Fruit fly (Drosophila melanogaster) whole organism, embryonic: Measurements from ENCODE around the gene eIF2Bepsilon.

Experiments
- Antp ChIP-seq: fragments of 200-800 bp; sonication (Bioruptor generic); optimal IDR thresholded peaks from 3 replicates; lab custom pipeline; 2016; ENCODE audit warnings: missing biosample characterization, missing genetic modification characterization
- Awh ChIP-seq: fragments of 200-800 bp; sonication (Bioruptor generic); IDR thresholded peaks from 2 replicates; pipeline ENCODE4, ENCODE4 v1.3.6; 2022; ENCODE audit warnings: missing biosample characterization, missing genetic modification characterization
- CG14050 ChIP-seq: fragments of 200-800 bp; sonication (Bioruptor generic); IDR thresholded peaks from 3 replicates; pipeline ENCODE4 v1.3.6; 2022; ENCODE audit warnings: missing biosample characterization, missing genetic modification characterization
- CG14667 ChIP-seq: fragments of 200-800 bp; sonication (Bioruptor generic); IDR thresholded peaks from 2 replicates; pipeline ENCODE4 v1.3.6; 2022; ENCODE audit warnings: missing biosample characterization, missing genetic modification characterization
- CG14965 ChIP-seq: fragments of 200-800 bp; sonication (Bioruptor generic); optimal IDR thresholded peaks from 2 replicates; lab custom pipeline; 2016; ENCODE audit warnings: missing biosample characterization, missing genetic modification characterization, borderline replicate concordance
- CG15011 ChIP-seq: fragments of 200-800 bp; sonication (Bioruptor generic); optimal IDR thresholded peaks from 3 replicates; lab custom pipeline; 2018; ENCODE audit warnings: missing biosample characterization, mild to moderate bottlenecking, missing genetic modification characterization
- CG17328 ChIP-seq: fragments of 200-800 bp; sonication (Bioruptor generic); IDR thresholded peaks from 2 replicates; pipeline ENCODE4 v1.3.6; 2022; ENCODE audit warnings: missing biosample characterization, missing genetic modification characterization
- CG32532 ChIP-seq: fragments of 200-800 bp; sonication (Bioruptor generic); IDR thresholded peaks from 2 replicates; pipeline ENCODE4 v1.3.6; 2022; ENCODE audit warnings: missing biosample characterization, missing genetic modification characterization
- CG34376 ChIP-seq: fragments of 200-800 bp; sonication (Bioruptor generic); optimal IDR thresholded peaks from 2 replicates; lab custom pipeline; 2018; ENCODE audit warnings: missing biosample characterization, mild to moderate bottlenecking, missing genetic modification characterization
- CG34422 ChIP-seq: fragments of 200-800 bp; sonication (Bioruptor generic); IDR thresholded peaks from 3 replicates; pipeline ENCODE4 v1.3.6; 2022; ENCODE audit warnings: missing biosample characterization, missing genetic modification characterization
- CG3838 ChIP-seq: fragments of 200-800 bp; sonication (Bioruptor generic); optimal IDR thresholded peaks from 3 replicates; lab custom pipeline; 2016; ENCODE audit warnings: missing biosample characterization, missing genetic modification characterization
- CG4424 ChIP-seq: fragments of 200-800 bp; sonication (Bioruptor generic); optimal IDR thresholded peaks from 3 replicates; lab custom pipeline; 2016; ENCODE audit warnings: missing biosample characterization, missing genetic modification characterization
- CG5953 ChIP-seq: fragments of 200-800 bp; sonication (Bioruptor generic); IDR thresholded peaks from 2 replicates; pipeline ENCODE4 v1.3.6; 2022; ENCODE audit warnings: missing biosample characterization, missing genetic modification characterization
- CG7357 ChIP-seq: fragments of 200-800 bp; sonication (Bioruptor generic); IDR thresholded peaks from 3 replicates; pipeline ENCODE4 v1.3.6; 2022; ENCODE audit warnings: missing biosample characterization, missing genetic modification characterization
- CG8089 ChIP-seq: fragments of 200-800 bp; sonication (Bioruptor generic); optimal IDR thresholded peaks from 3 replicates; lab custom pipeline; 2016; ENCODE audit warnings: missing biosample characterization, missing genetic modification characterization
- CG8359 ChIP-seq: fragments of 200-800 bp; sonication (Bioruptor generic); optimal IDR thresholded peaks from 2 replicates; lab custom pipeline; 2017; ENCODE audit warnings: missing biosample characterization, mild to moderate bottlenecking, missing genetic modification characterization, borderline replicate concordance
- CG9215 ChIP-seq: fragments of 200-800 bp; sonication (Bioruptor generic); IDR thresholded peaks from 2 replicates; pipeline ENCODE4 v1.3.6; 2022; ENCODE audit warnings: missing biosample characterization, missing genetic modification characterization
- CTCF ChIP-seq: fragments of 200-800 bp; sonication (Bioruptor generic); optimal IDR thresholded peaks from 2 replicates; lab custom pipeline; 2017; ENCODE audit warnings: missing biosample characterization, mild to moderate bottlenecking, missing genetic modification characterization, moderate library complexity
- CkIIα-i1 ChIP-seq: fragments of 200-800 bp; sonication (Bioruptor generic); IDR thresholded peaks from 2 replicates; pipeline ENCODE4 v1.3.6; 2022; ENCODE audit warnings: missing biosample characterization, missing genetic modification characterization
- CrebB ChIP-seq: fragments of 200-800 bp; sonication (Bioruptor generic); optimal IDR thresholded peaks from 3 replicates; lab custom pipeline; 2018; ENCODE audit warnings: missing biosample characterization, mild to moderate bottlenecking, missing genetic modification characterization
- Deaf1 ChIP-seq: fragments of 200-800 bp; optimal IDR thresholded peaks from 3 replicates; lab custom pipeline; 2019; ENCODE audit warnings: missing biosample characterization, mild to moderate bottlenecking, missing genetic modification characterization, moderate library complexity
- Ets97D ChIP-seq: fragments of 200-800 bp; sonication (Bioruptor generic); optimal IDR thresholded peaks from 3 replicates; lab custom pipeline; 2016; ENCODE audit warnings: missing biosample characterization, missing genetic modification characterization
- Gsc ChIP-seq: fragments of 200-800 bp; sonication (Bioruptor generic); IDR thresholded peaks from 2 replicates; pipeline ENCODE4 v1.3.6; 2022; ENCODE audit warnings: missing biosample characterization, missing genetic modification characterization
- HmgD ChIP-seq: fragments of 200-800 bp; sonication (Bioruptor generic); optimal IDR thresholded peaks from 3 replicates; lab custom pipeline; 2016; ENCODE audit warnings: missing biosample characterization, missing genetic modification characterization
- Med ChIP-seq: fragments of 200-800 bp; sonication (Bioruptor generic); peaks from one replicate; lab custom pipeline; 2016; ENCODE audit warnings: missing biosample characterization, missing genetic modification characterization, mild to moderate bottlenecking, inconsistent platforms, moderate library complexity
- Mes4 ChIP-seq: fragments of 200-800 bp; sonication (Bioruptor generic); optimal IDR thresholded peaks from 2 replicates; lab custom pipeline; 2016; ENCODE audit warnings: missing biosample characterization, missing genetic modification characterization
- NC2β ChIP-seq: fragments of 200-800 bp; sonication (Bioruptor generic); optimal IDR thresholded peaks from 2 replicates; lab custom pipeline; 2016; ENCODE audit warnings: missing biosample characterization, missing genetic modification characterization
- NfI ChIP-seq: fragments of 200-800 bp; sonication (Bioruptor generic); optimal IDR thresholded peaks from 3 replicates; lab custom pipeline; 2018; ENCODE audit warnings: missing biosample characterization, mild to moderate bottlenecking, missing genetic modification characterization, moderate library complexity
- Side ChIP-seq: fragments of 200-800 bp; sonication (Bioruptor generic); optimal IDR thresholded peaks from 2 replicates; lab custom pipeline; 2016; ENCODE audit warnings: missing biosample characterization, missing genetic modification characterization
- Sry-β ChIP-seq: fragments of 200-800 bp; sonication (Bioruptor generic); optimal IDR thresholded peaks from 2 replicates; lab custom pipeline; 2018; ENCODE audit warnings: missing biosample characterization, mild to moderate bottlenecking, missing genetic modification characterization, moderate library complexity
- Trl ChIP-seq, 3 experiments: fragments of >200 bp in 2 of 3; fragments of 200-800 bp in 1 of 3; sonication (Bioruptor generic) in 1 of 3; optimal IDR thresholded peaks; 2 replicates in 1 of 3; 3 replicates in 2 of 3; lab custom pipeline; 2016 to 2017; ENCODE audit warnings: missing biosample characterization in 1 of 3, missing genetic modification characterization in 1 of 3
- Xrp1 ChIP-seq: fragments of 200-800 bp; sonication (Bioruptor generic); IDR thresholded peaks from 2 replicates; pipeline ENCODE4 v1.3.6; 2022; ENCODE audit warnings: missing biosample characterization, missing genetic modification characterization
- br ChIP-seq: fragments of >200 bp; optimal IDR thresholded peaks from 2 replicates; lab custom pipeline; 2017
- bsh ChIP-seq, 2 experiments: fragments of 200-800 bp; sonication (Bioruptor generic); optimal IDR thresholded peaks; 2 replicates each; lab custom pipeline; 2017 to 2018; ENCODE audit warnings: mild to moderate bottlenecking in 2 of 2, missing biosample characterization in 2 of 2, missing genetic modification characterization in 2 of 2, moderate library complexity in 1 of 2
- dm ChIP-seq: fragments of 200-800 bp; sonication (Bioruptor generic); optimal IDR thresholded peaks from 3 replicates; lab custom pipeline; 2016; ENCODE audit warnings: missing biosample characterization, missing genetic modification characterization
- en ChIP-seq: fragments of 200-800 bp; sonication (Bioruptor generic); optimal IDR thresholded peaks from 2 replicates; lab custom pipeline; 2016; ENCODE audit warnings: missing biosample characterization, missing genetic modification characterization
- fd102C ChIP-seq: fragments of 200-800 bp; sonication (Bioruptor generic); optimal IDR thresholded peaks from 2 replicates; lab custom pipeline; 2018; ENCODE audit warnings: missing biosample characterization, mild to moderate bottlenecking, missing genetic modification characterization, moderate library complexity
- fd3F ChIP-seq: fragments of 200-800 bp; sonication (Bioruptor generic); optimal IDR thresholded peaks from 2 replicates; lab custom pipeline; 2018; ENCODE audit warnings: missing biosample characterization, mild to moderate bottlenecking, missing genetic modification characterization, moderate library complexity
- fd96Cb ChIP-seq: fragments of 200-800 bp; sonication (Bioruptor generic); optimal IDR thresholded peaks from 2 replicates; lab custom pipeline; 2018; ENCODE audit warnings: missing biosample characterization, mild to moderate bottlenecking, missing genetic modification characterization, moderate library complexity
- fru ChIP-seq: fragments of >200 bp; optimal IDR thresholded peaks from 2 replicates; lab custom pipeline; 2017
- h ChIP-seq: fragments of >200 bp; optimal IDR thresholded peaks from 2 replicates; lab custom pipeline; 2017
- hb ChIP-seq: fragments of 200-800 bp; sonication (Bioruptor generic); IDR thresholded peaks from 3 replicates; pipeline ENCODE4 v1.3.6; 2022; ENCODE audit warnings: missing biosample characterization, missing genetic modification characterization; ENCODE audit not compliant: partially characterized antibody
- otp ChIP-seq: fragments of 200-800 bp; sonication (Bioruptor generic); IDR thresholded peaks from 3 replicates; pipeline ENCODE4, ENCODE4 v1.3.6; 2022; ENCODE audit warnings: missing biosample characterization, missing genetic modification characterization
- peb ChIP-seq: fragments of 200-800 bp; sonication (Bioruptor generic); IDR thresholded peaks from 2 replicates; pipeline ENCODE4 v1.3.6; 2022; ENCODE audit warnings: missing biosample characterization, missing genetic modification characterization
- psq ChIP-seq: fragments of 200-800 bp; sonication (Bioruptor generic); optimal IDR thresholded peaks from 2 replicates; lab custom pipeline; 2017; ENCODE audit warnings: missing biosample characterization, missing genetic modification characterization
- tio ChIP-seq: fragments of 200-800 bp; sonication (Bioruptor generic); optimal IDR thresholded peaks from 2 replicates; lab custom pipeline; 2017; ENCODE audit warnings: missing biosample characterization, missing genetic modification characterization, inconsistent platforms
- tll ChIP-seq, 2 experiments: fragments of 200-800 bp in 1 of 2; fragments of >200 bp in 1 of 2; sonication (Bioruptor generic) in 1 of 2; optimal IDR thresholded peaks; 2 replicates each; lab custom pipeline; 2017 to 2019; ENCODE audit warnings: missing biosample characterization in 2 of 2, missing genetic modification characterization in 2 of 2, mild to moderate bottlenecking in 1 of 2, moderate library complexity in 1 of 2
- tna ChIP-seq: fragments of 200-800 bp; sonication (Bioruptor generic); IDR thresholded peaks from 2 replicates; pipeline ENCODE4 v1.3.6; 2022; ENCODE audit warnings: missing biosample characterization, missing genetic modification characterization; ENCODE audit not compliant: partially characterized antibody
- wdn ChIP-seq: fragments of 200-800 bp; sonication (Bioruptor generic); IDR thresholded peaks from 2 replicates; pipeline ENCODE4 v1.3.6; 2022; ENCODE audit warnings: missing biosample characterization, missing genetic modification characterization
- zfh2 ChIP-seq: fragments of 200-800 bp; sonication (Bioruptor generic); optimal IDR thresholded peaks from 2 replicates; lab custom pipeline; 2016; ENCODE audit warnings: missing biosample characterization, missing genetic modification characterization

The eIF2Bepsilon gene

DNA sequence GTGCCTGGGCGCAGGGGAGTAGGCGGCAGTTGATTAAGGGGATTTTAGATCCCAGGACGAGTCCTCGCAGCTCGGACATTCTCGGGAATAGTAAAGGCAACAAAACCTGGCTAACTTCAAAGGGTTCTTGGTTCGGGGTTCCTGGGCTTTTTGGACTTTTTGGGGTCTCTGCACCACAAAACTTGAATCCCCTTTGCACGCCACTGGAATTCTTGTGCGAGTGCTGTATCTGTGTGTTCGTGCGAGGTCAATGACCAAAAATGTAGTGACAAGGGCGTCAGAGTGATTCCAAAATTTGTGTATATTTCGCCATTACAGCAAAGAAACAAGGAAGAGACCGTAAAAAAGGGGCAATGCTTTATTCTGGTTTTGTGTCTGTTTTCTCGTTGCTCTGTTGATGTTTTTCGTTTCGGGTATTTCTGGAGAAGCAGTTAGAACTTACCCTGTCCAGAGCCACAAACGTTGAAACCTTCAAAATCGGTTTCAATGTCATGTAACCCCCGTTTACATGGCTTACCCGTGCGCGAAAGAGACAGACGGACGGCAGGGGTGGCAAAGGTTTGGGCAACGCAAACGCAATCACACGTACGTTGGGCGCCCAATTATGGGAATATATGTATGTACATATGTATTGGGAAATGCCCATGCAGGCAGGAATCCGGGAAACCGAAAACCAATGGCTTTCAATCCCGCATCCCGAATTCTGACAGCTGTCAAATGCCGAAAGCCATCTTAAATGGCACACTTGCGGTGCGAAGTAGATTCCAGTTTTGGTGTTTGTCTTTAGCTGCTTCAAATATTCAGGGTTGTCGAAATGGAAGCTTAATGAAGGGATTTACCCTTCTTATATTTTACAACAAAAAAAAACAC lies 21.8 kb upstream of the eIF2Bepsilon start (continued):
- TF ChIP-seq Gsc (0 out of 2 replicates have a peak, but pooled peaks have one; percentile 33), CG4424 (GFP tag; lab: Kevin White, UChicago) (peak; percentile 11), Antp (GFP tag; lab: Kevin White, UChicago) (peak; percentile 76), CG14667 (peak; percentile 49), Trl (optimal IDR thresholded peaks at IDR 0.05; lab: Kevin White, UChicago) (no peak), Trl (GFP tag; optimal IDR thresholded peaks at IDR 0.05; lab: Kevin White, UChicago) (peak; percentile 18), Deaf1 (tag; lab: Kevin White, UChicago) (no peak), wdn (peak; percentile 55; the same call in 1 of the 2 replicates), CkIIα-i1 (GFP tag; lab: Robert Waterston, UW) (no peak), CG3838 (no peak), CG7357 (GFP tag; lab: Robert Waterston, UW) (peak; percentile 50; the same call in 1 of the 3 replicates), CG14965 (GFP tag; lab: Kevin White, UChicago) (no peak), fru (lab: Kevin White, UChicago) (no peak), dm (GFP tag; lab: Kevin White, UChicago) (no peak), bsh (GFP tag; optimal IDR thresholded peaks at IDR 0.05; lab: Kevin White, UChicago) (peak in 1 of 2 experiments; percentile 87), CG8359 (GFP tag; lab: Kevin White, UChicago) (no peak), fd102C (GFP tag; lab: Kevin White, UChicago) (no peak), tio (no peak), CrebB (tag; lab: Kevin White, UChicago) (no peak), NfI (GFP tag; lab: Kevin White, UChicago) (peak; percentile 52), Sry-β (GFP tag; lab: Kevin White, UChicago) (no peak), HmgD (GFP tag; lab: Kevin White, UChicago) (no peak), tna (no peak), CG32532 (GFP tag; lab: Robert Waterston, UW) (peak; percentile 64), fd3F (GFP tag; lab: Kevin White, UChicago) (no peak), NC2β (GFP tag; lab: Kevin White, UChicago) (no peak), en (GFP tag; lab: Kevin White, UChicago) (no peak), br (lab: Kevin White, UChicago) (no peak), CG15011 (GFP tag; lab: Kevin White, UChicago) (no peak), peb (GFP tag; lab: Robert Waterston, UW) (0 out of 2 replicates have a peak, but pooled peaks have one; percentile 10), psq (GFP tag; lab: Kevin White, UChicago) (no peak), Side (peak; percentile 32), CG17328 (GFP tag; lab: Robert Waterston, UW) (peak; percentile 44; the same call in 1 of the 2 replicates), Med (GFP tag; lab: Kevin White, UChicago) (peak; percentile 95), Mes4 (GFP tag; lab: Kevin White, UChicago) (peak; percentile 8), CTCF (GFP tag; lab: Kevin White, UChicago) (no peak), CG34422 (GFP tag; lab: Robert Waterston, UW) (peak; percentile 40; the same call in 2 of the 3 replicates), Ets97D (no peak), h (lab: Kevin White, UChicago) (no peak), Awh (peak; percentile 57; the same call in 1 of the 2 replicates), CG34376 (no peak), fd96Cb (peak; percentile 67), otp (GFP tag; lab: Robert Waterston, UW) (peak; percentile 56; the same call in 1 of the 3 replicates), zfh2 (GFP tag; lab: Kevin White, UChicago) (peak; percentile 58), hb (GFP tag; lab: Robert Waterston, UW) (no peak), CG14050 (GFP tag; lab: Robert Waterston, UW) (peak; percentile 31; the same call in 1 of the 3 replicates), tll (GFP tag; optimal IDR thresholded peaks at IDR 0.05; lab: Kevin White, UChicago) (no peak), CG8089 (GFP tag; lab: Kevin White, UChicago) (peak; percentile 16), Xrp1 (GFP tag; lab: Robert Waterston, UW) (peak; percentile 75), CG5953 (GFP tag; lab: Robert Waterston, UW) (0 out of 2 replicates have a peak, but pooled peaks have one; percentile 38), CG9215 (GFP tag; lab: Robert Waterston, UW) (peak; percentile 23; the same call in 1 of the 2 replicates)
